Fruit fly (Drosophila melanogaster) whole organism, embryonic: Measurements from ENCODE around the gene Ykt6.

Source experiments
- CG10321 ChIP-seq: fragments of 200-800 bp; sonication (Bioruptor generic); IDR thresholded peaks from 2 replicates; pipeline ENCODE4 v1.3.6; 2022; ENCODE audit warnings: missing biosample characterization, missing genetic modification characterization
- CG11398 ChIP-seq: fragments of 200-800 bp; sonication (Bioruptor generic); optimal IDR thresholded peaks from 2 replicates; lab custom pipeline; 2016; ENCODE audit warnings: missing biosample characterization, missing genetic modification characterization
- CG11696 ChIP-seq: fragments of 200-800 bp; sonication (Bioruptor generic); IDR thresholded peaks from 2 replicates; pipeline ENCODE4 v1.3.6; 2022; ENCODE audit warnings: missing biosample characterization, missing genetic modification characterization
- CG12104 ChIP-seq: fragments of 200-800 bp; sonication (Bioruptor generic); optimal IDR thresholded peaks from 3 replicates; lab custom pipeline; 2016; ENCODE audit warnings: missing biosample characterization, missing genetic modification characterization
- CG15514 ChIP-seq: fragments of 200-800 bp; sonication (Bioruptor generic); optimal IDR thresholded peaks from 3 replicates; lab custom pipeline; 2017; ENCODE audit warnings: missing biosample characterization, missing genetic modification characterization, mild to moderate bottlenecking, moderate library complexity, missing genetic modification reagents
- CG16779 ChIP-seq: fragments of 200-800 bp; sonication (Bioruptor generic); IDR thresholded peaks from 2 replicates; pipeline ENCODE4 v1.3.6; 2022; ENCODE audit warnings: missing biosample characterization, missing genetic modification characterization
- CG17359 ChIP-seq: fragments of 200-800 bp; sonication (Bioruptor generic); optimal IDR thresholded peaks from 3 replicates; lab custom pipeline; 2018; ENCODE audit warnings: missing biosample characterization, mild to moderate bottlenecking, missing genetic modification characterization, moderate library complexity
- CG18262 ChIP-seq: fragments of 200-800 bp; optimal IDR thresholded peaks from 3 replicates; lab custom pipeline; 2019; ENCODE audit warnings: missing biosample characterization, mild to moderate bottlenecking, missing genetic modification characterization, moderate library complexity
- CG18619 ChIP-seq: fragments of 200-800 bp; sonication (Bioruptor generic); optimal IDR thresholded peaks from 3 replicates; lab custom pipeline; 2017; ENCODE audit warnings: missing biosample characterization, mild to moderate bottlenecking, missing genetic modification characterization
- CG2129 ChIP-seq: fragments of 200-800 bp; sonication (Bioruptor generic); IDR thresholded peaks from 2 replicates; pipeline ENCODE4 v1.3.6; 2022; ENCODE audit warnings: missing biosample characterization, missing genetic modification characterization; ENCODE audit not compliant: partially characterized antibody
- CG31441 ChIP-seq: fragments of 200-800 bp; sonication (Bioruptor generic); IDR thresholded peaks from 2 replicates; pipeline ENCODE4 v1.3.6; 2022; ENCODE audit warnings: missing biosample characterization, missing genetic modification characterization
- CG32532 ChIP-seq: fragments of 200-800 bp; sonication (Bioruptor generic); IDR thresholded peaks from 2 replicates; pipeline ENCODE4 v1.3.6; 2022; ENCODE audit warnings: missing biosample characterization, missing genetic modification characterization
- CG42726 ChIP-seq: fragments of 200-800 bp; sonication (Bioruptor generic); IDR thresholded peaks from 2 replicates; pipeline ENCODE4 v1.3.6; 2022; ENCODE audit warnings: missing biosample characterization, missing genetic modification characterization; ENCODE audit not compliant: partially characterized antibody
- CG6683 ChIP-seq: fragments of 200-800 bp; sonication (Bioruptor generic); optimal IDR thresholded peaks from 2 replicates; lab custom pipeline; 2017; ENCODE audit warnings: missing biosample characterization, mild to moderate bottlenecking, missing genetic modification characterization, missing genetic modification reagents
- CG7271 ChIP-seq: fragments of 200-800 bp; sonication (Bioruptor generic); optimal IDR thresholded peaks from 2 replicates; lab custom pipeline; 2018; ENCODE audit warnings: missing biosample characterization, mild to moderate bottlenecking, missing genetic modification characterization, moderate library complexity
- CG7372 ChIP-seq: fragments of 200-800 bp; sonication (Bioruptor generic); IDR thresholded peaks from 2 replicates; pipeline ENCODE4 v1.3.6; 2022; ENCODE audit warnings: missing biosample characterization, missing genetic modification characterization
- CG7839 ChIP-seq: fragments of 200-800 bp; sonication (Bioruptor generic); optimal IDR thresholded peaks from 3 replicates; lab custom pipeline; 2018; ENCODE audit warnings: missing biosample characterization, mild to moderate bottlenecking, missing genetic modification characterization, moderate library complexity
- CG9876 ChIP-seq: fragments of 200-800 bp; sonication (Bioruptor generic); optimal IDR thresholded peaks from 2 replicates; lab custom pipeline; 2016; ENCODE audit warnings: missing biosample characterization, missing genetic modification characterization
- CG9932 ChIP-seq: fragments of 200-800 bp; sonication (Bioruptor generic); IDR thresholded peaks from 2 replicates; pipeline ENCODE4 v1.3.6; 2022; ENCODE audit warnings: missing biosample characterization, missing genetic modification characterization
- D19A ChIP-seq: fragments of 200-800 bp; optimal IDR thresholded peaks from 3 replicates; lab custom pipeline; 2019; ENCODE audit warnings: missing biosample characterization, mild to moderate bottlenecking, missing genetic modification characterization, moderate library complexity
- ERR ChIP-seq: fragments of 200-800 bp; sonication (Bioruptor generic); optimal IDR thresholded peaks from 2 replicates; lab custom pipeline; 2016; ENCODE audit warnings: missing biosample characterization, missing genetic modification characterization
- Hmr ChIP-seq: fragments of 200-800 bp; sonication (Bioruptor generic); optimal IDR thresholded peaks from 3 replicates; lab custom pipeline; 2017; ENCODE audit warnings: mild to moderate bottlenecking, missing biosample characterization, missing genetic modification reagents, missing genetic modification characterization
- Jarid2 ChIP-seq: fragments of 200-800 bp; sonication (Bioruptor generic); optimal IDR thresholded peaks from 3 replicates; lab custom pipeline; 2017; ENCODE audit warnings: mild to moderate bottlenecking, missing biosample characterization, missing genetic modification reagents, missing genetic modification characterization
- NFAT ChIP-seq: fragments of 200-800 bp; sonication (Bioruptor generic); IDR thresholded peaks from 2 replicates; pipeline ENCODE4 v1.3.6; 2022; ENCODE audit warnings: missing biosample characterization, missing genetic modification characterization
- PHDP ChIP-seq: fragments of 200-800 bp; sonication (Bioruptor generic); optimal IDR thresholded peaks from 3 replicates; lab custom pipeline; 2018; ENCODE audit warnings: missing biosample characterization, mild to moderate bottlenecking, missing genetic modification characterization, moderate library complexity
- Side ChIP-seq: fragments of 200-800 bp; sonication (Bioruptor generic); optimal IDR thresholded peaks from 2 replicates; lab custom pipeline; 2016; ENCODE audit warnings: missing biosample characterization, missing genetic modification characterization
- Spps ChIP-seq: fragments of 200-800 bp; sonication (Bioruptor generic); optimal IDR thresholded peaks from 2 replicates; lab custom pipeline; 2018; ENCODE audit warnings: missing biosample characterization, mild to moderate bottlenecking, missing genetic modification characterization
- Sry-β ChIP-seq: fragments of 200-800 bp; sonication (Bioruptor generic); optimal IDR thresholded peaks from 2 replicates; lab custom pipeline; 2018; ENCODE audit warnings: missing biosample characterization, mild to moderate bottlenecking, missing genetic modification characterization, moderate library complexity
- aop ChIP-seq: fragments of 200-800 bp; sonication (Bioruptor generic); IDR thresholded peaks from 2 replicates; pipeline ENCODE4 v1.3.6; 2022; ENCODE audit warnings: missing biosample characterization, missing genetic modification characterization
- bbx ChIP-seq: fragments of 200-800 bp; sonication (Bioruptor generic); IDR thresholded peaks from 2 replicates; pipeline ENCODE4 v1.3.6; 2022; ENCODE audit warnings: missing biosample characterization, missing genetic modification characterization; ENCODE audit not compliant: partially characterized antibody
- bigmax ChIP-seq: fragments of 200-800 bp; sonication (Bioruptor generic); optimal IDR thresholded peaks from 2 replicates; lab custom pipeline; 2018; ENCODE audit warnings: missing biosample characterization, mild to moderate bottlenecking, missing genetic modification characterization
- br ChIP-seq: fragments of >200 bp; optimal IDR thresholded peaks from 2 replicates; lab custom pipeline; 2017
- btn ChIP-seq: fragments of 200-800 bp; sonication (Bioruptor generic); optimal IDR thresholded peaks from 2 replicates; lab custom pipeline; 2016; ENCODE audit warnings: missing biosample characterization, missing genetic modification characterization
- croc ChIP-seq: fragments of 200-800 bp; sonication (Bioruptor generic); conservative IDR thresholded peaks from 3 replicates; pipeline ENCODE4 v1.3.6; 2022; ENCODE audit warnings: missing biosample characterization, missing genetic modification characterization
- ewg ChIP-seq: fragments of 200-800 bp; sonication (Bioruptor generic); optimal IDR thresholded peaks from 3 replicates; lab custom pipeline; 2017; ENCODE audit warnings: mild to moderate bottlenecking, missing biosample characterization, missing genetic modification reagents, missing genetic modification characterization
- fd3F ChIP-seq: fragments of 200-800 bp; sonication (Bioruptor generic); optimal IDR thresholded peaks from 2 replicates; lab custom pipeline; 2018; ENCODE audit warnings: missing biosample characterization, mild to moderate bottlenecking, missing genetic modification characterization, moderate library complexity
- fu2 ChIP-seq: fragments of 200-800 bp; sonication (Bioruptor generic); optimal IDR thresholded peaks from 2 replicates; lab custom pipeline; 2016; ENCODE audit warnings: missing biosample characterization, missing genetic modification characterization
- gsb ChIP-seq: fragments of 200-800 bp; sonication (Bioruptor generic); IDR thresholded peaks from 2 replicates; pipeline ENCODE4 v1.3.6; 2022; ENCODE audit warnings: missing biosample characterization, missing genetic modification characterization
- jumu ChIP-seq: fragments of 200-800 bp; sonication (Bioruptor generic); optimal IDR thresholded peaks from 3 replicates; lab custom pipeline; 2016; ENCODE audit warnings: missing biosample characterization, missing genetic modification characterization
- oc ChIP-seq: fragments of 200-800 bp; sonication (Bioruptor generic); optimal IDR thresholded peaks from 2 replicates; lab custom pipeline; 2018; ENCODE audit warnings: missing biosample characterization, mild to moderate bottlenecking, missing genetic modification characterization, moderate library complexity
- pb ChIP-seq: fragments of 200-800 bp; sonication (Bioruptor generic); optimal IDR thresholded peaks from 3 replicates; lab custom pipeline; 2016; ENCODE audit warnings: missing biosample characterization, missing genetic modification characterization
- phol ChIP-seq: fragments of 200-800 bp; sonication (Bioruptor generic); optimal IDR thresholded peaks from 3 replicates; lab custom pipeline; 2018; ENCODE audit warnings: missing biosample characterization, mild to moderate bottlenecking, missing genetic modification characterization, moderate library complexity
- prd ChIP-seq, 3 experiments: fragments of >200 bp in 2 of 3; fragments of 200-800 bp in 1 of 3; sonication (Bioruptor generic) in 1 of 3; optimal IDR thresholded peaks in 2 of 3; IDR thresholded peaks in 1 of 3; 2 replicates in 2 of 3; 3 replicates in 1 of 3; pipeline versions ENCODE4 v1.3.6 to Lab custom; 2017 to 2022; ENCODE audit warnings: missing biosample characterization in 1 of 3, missing genetic modification characterization in 1 of 3
- salm ChIP-seq: fragments of 200-800 bp; sonication (Bioruptor generic); optimal IDR thresholded peaks from 2 replicates; lab custom pipeline; 2018; ENCODE audit warnings: missing biosample characterization, mild to moderate bottlenecking, missing genetic modification characterization
- sr ChIP-seq: fragments of 200-800 bp; sonication (Bioruptor generic); IDR thresholded peaks from 3 replicates; pipeline ENCODE4 v1.3.6; 2022; ENCODE audit warnings: missing biosample characterization, missing genetic modification characterization
- tx ChIP-seq: fragments of 200-800 bp; sonication (Bioruptor generic); optimal IDR thresholded peaks from 2 replicates; lab custom pipeline; 2016; ENCODE audit warnings: missing biosample characterization, missing genetic modification characterization
- yki ChIP-seq: fragments of >200 bp; optimal IDR thresholded peaks from 3 replicates; lab custom pipeline; 2018
- z ChIP-seq: fragments of 200-800 bp; sonication (Bioruptor generic); IDR thresholded peaks from 3 replicates; pipeline ENCODE4 v1.3.6; 2022; ENCODE audit warnings: missing biosample characterization, missing genetic modification characterization

The Ykt6 gene

dm6 chrX:7937588-7938481, 17.6 kb downstream of the Ykt6 start (continued):
- peak; percentile 45 for TF ChIP-seq salm (tag; lab: Kevin White, UChicago)
- no peak for TF ChIP-seq bigmax (GFP tag; lab: Kevin White, UChicago)
- TF ChIP-seq PHDP (tag; lab: Kevin White, UChicago): peak; percentile 72
- TF ChIP-seq CG31441 (GFP tag; lab: Robert Waterston, UW): peak; percentile 88
- no peak for TF ChIP-seq yki
- peak; percentile 40 for TF ChIP-seq fu2 (GFP tag; lab: Kevin White, UChicago)
- no peak for TF ChIP-seq sr (GFP tag; lab: Robert Waterston, UW)
- TF ChIP-seq CG42726: no peak
- no peak for TF ChIP-seq CG16779
- TF ChIP-seq croc (GFP tag; lab: Robert Waterston, UW): peak; percentile 86
- TF ChIP-seq CG12104 (GFP tag; lab: Kevin White, UChicago): peak; percentile 52
- TF ChIP-seq D19A: peak; percentile 82
- no peak for TF ChIP-seq CG7271 (tag; lab: Kevin White, UChicago)
- TF ChIP-seq CG9876 (GFP tag; lab: Kevin White, UChicago): peak; percentile 58
- peak; percentile 81 for TF ChIP-seq CG18619
- no peak for TF ChIP-seq bbx
- peak; percentile 87 for TF ChIP-seq CG7839
- TF ChIP-seq aop: no peak
- peak; percentile 59 for TF ChIP-seq btn (GFP tag; lab: Kevin White, UChicago)
- 0 out of 2 replicates have a peak, but pooled peaks have one; percentile 19 for TF ChIP-seq NFAT
- peak; percentile 25 for TF ChIP-seq ERR (GFP tag; lab: Kevin White, UChicago)
- TF ChIP-seq CG11696 (GFP tag; lab: Robert Waterston, UW): 0 out of 2 replicates have a peak, but pooled peaks have one; percentile 29
- peak; percentile 58; the same call in 1 of the 2 replicates for TF ChIP-seq CG7372 (GFP tag; lab: Robert Waterston, UW)
- peak; percentile 47 for TF ChIP-seq Sry-β
- TF ChIP-seq ewg (GFP tag; lab: Kevin White, UChicago): peak; percentile 80
- TF ChIP-seq oc (tag; lab: Kevin White, UChicago): peak; percentile 77
- TF ChIP-seq CG18262: peak; percentile 92
- TF ChIP-seq CG11398 (GFP tag; lab: Kevin White, UChicago): peak; percentile 76
- peak; percentile 77 for TF ChIP-seq CG17359 (tag; lab: Kevin White, UChicago)
- TF ChIP-seq CG6683 (GFP tag; lab: Kevin White, UChicago): peak; percentile 41
- no peak for TF ChIP-seq z (GFP tag; lab: Robert Waterston, UW)
- TF ChIP-seq CG9932 (GFP tag; lab: Robert Waterston, UW): no peak; the same call in 1 of the 2 replicates
- peak; percentile 54 for TF ChIP-seq Spps (tag; lab: Kevin White, UChicago)
- peak; percentile 14 for TF ChIP-seq fd3F (GFP tag; lab: Kevin White, UChicago)
- peak; percentile 9; the same call in 1 of the 2 replicates for TF ChIP-seq CG10321 (GFP tag; lab: Robert Waterston, UW)
- TF ChIP-seq pb: peak; percentile 86
- no peak for TF ChIP-seq gsb
- no peak for TF ChIP-seq br
- TF ChIP-seq jumu (GFP tag; lab: Kevin White, UChicago): peak; percentile 89
- TF ChIP-seq CG2129 (GFP tag; lab: Robert Waterston, UW): no peak
- no peak for TF ChIP-seq prd (optimal IDR thresholded peaks at IDR 0.05; lab: Kevin White, UChicago)
- no peak; the same call in none of the 3 replicates for TF ChIP-seq prd (GFP tag; IDR thresholded peaks at IDR 0.05; lab: Robert Waterston, UW)
- TF ChIP-seq Hmr: peak; percentile 58
- peak; percentile 76 for TF ChIP-seq tx (GFP tag; lab: Kevin White, UChicago)
- peak; percentile 4 for TF ChIP-seq Jarid2
- peak; percentile 7 for TF ChIP-seq CG15514
- peak; percentile 82 for TF ChIP-seq Side (GFP tag; lab: Kevin White, UChicago)
- TF ChIP-seq CG32532: 0 out of 2 replicates have a peak, but pooled peaks have one; percentile 52
- TF ChIP-seq phol (tag; lab: Kevin White, UChicago): peak; percentile 92
